Fruit fly (Drosophila melanogaster) whole organism, embryonic: ENCODE data around the gene Rpn1.
A peak's percentile ranks its signal among the peaks of the same experiment; 100 is the strongest.

ENCODE experiments used
- Adf1 ChIP-seq: fragments of 200-800 bp; sonication (Bioruptor generic); IDR thresholded peaks from 2 replicates; pipeline ENCODE4 v1.3.6; 2022; ENCODE audit warnings: missing biosample characterization, missing genetic modification characterization
- Blimp-1 ChIP-seq: fragments of 200-800 bp; sonication (Bioruptor generic); optimal IDR thresholded peaks from 3 replicates; lab custom pipeline; 2018; ENCODE audit warnings: missing biosample characterization, missing genetic modification characterization, mild to moderate bottlenecking, moderate library complexity, missing genetic modification reagents
- CG10274 ChIP-seq: fragments of 200-800 bp; sonication (Bioruptor generic); optimal IDR thresholded peaks from 3 replicates; lab custom pipeline; 2017; ENCODE audit warnings: missing biosample characterization, mild to moderate bottlenecking, missing genetic modification characterization
- CG10366 ChIP-seq: fragments of 200-800 bp; sonication (Bioruptor generic); IDR thresholded peaks from 2 replicates; pipeline ENCODE4 v1.3.6; 2022; ENCODE audit warnings: missing biosample characterization, missing genetic modification characterization
- CG10462 ChIP-seq: fragments of 200-800 bp; sonication (Bioruptor generic); optimal IDR thresholded peaks from 2 replicates; lab custom pipeline; 2016; ENCODE audit warnings: missing biosample characterization, missing genetic modification characterization
- CG10565 ChIP-seq: fragments of 200-800 bp; sonication (Bioruptor generic); optimal IDR thresholded peaks from 3 replicates; lab custom pipeline; 2016; ENCODE audit warnings: missing biosample characterization, mild to moderate bottlenecking, missing genetic modification characterization
- CG11085 ChIP-seq: fragments of 200-800 bp; sonication (Bioruptor generic); IDR thresholded peaks from 2 replicates; pipeline ENCODE4 v1.3.6; 2022; ENCODE audit warnings: missing biosample characterization, missing genetic modification characterization
- CG12219 ChIP-seq: fragments of 200-800 bp; sonication (Bioruptor generic); optimal IDR thresholded peaks from 3 replicates; lab custom pipeline; 2018; ENCODE audit warnings: missing biosample characterization, mild to moderate bottlenecking, missing genetic modification characterization
- CG12659 ChIP-seq: fragments of 200-800 bp; sonication (Bioruptor generic); optimal IDR thresholded peaks from 3 replicates; lab custom pipeline; 2017; ENCODE audit warnings: mild to moderate bottlenecking, missing biosample characterization, missing genetic modification reagents, missing genetic modification characterization
- CG13287 ChIP-seq: fragments of 200-800 bp; sonication (Bioruptor generic); IDR thresholded peaks from 2 replicates; pipeline ENCODE4 v1.3.6; 2022; ENCODE audit warnings: missing biosample characterization, missing genetic modification characterization; ENCODE audit not compliant: partially characterized antibody
- CG16813 ChIP-seq: fragments of 200-800 bp; sonication (Bioruptor generic); IDR thresholded peaks from 3 replicates; pipeline ENCODE4 v1.3.6; 2022; ENCODE audit warnings: missing biosample characterization, missing genetic modification characterization; ENCODE audit not compliant: partially characterized antibody
- CG31388 ChIP-seq: fragments of 200-800 bp; sonication (Bioruptor generic); optimal IDR thresholded peaks from 2 replicates; lab custom pipeline; 2016; ENCODE audit warnings: missing biosample characterization, missing genetic modification characterization
- CG3281 ChIP-seq: fragments of 200-800 bp; sonication (Bioruptor generic); optimal IDR thresholded peaks from 3 replicates; lab custom pipeline; 2017; ENCODE audit warnings: missing biosample characterization, mild to moderate bottlenecking, missing genetic modification characterization
- CG34376 ChIP-seq: fragments of 200-800 bp; sonication (Bioruptor generic); optimal IDR thresholded peaks from 2 replicates; lab custom pipeline; 2018; ENCODE audit warnings: missing biosample characterization, mild to moderate bottlenecking, missing genetic modification characterization
- CG4424 ChIP-seq: fragments of 200-800 bp; sonication (Bioruptor generic); optimal IDR thresholded peaks from 3 replicates; lab custom pipeline; 2016; ENCODE audit warnings: missing biosample characterization, missing genetic modification characterization
- CG4820 ChIP-seq: fragments of 200-800 bp; sonication (Bioruptor generic); optimal IDR thresholded peaks from 3 replicates; lab custom pipeline; 2016; ENCODE audit warnings: missing biosample characterization, missing genetic modification characterization
- CG6175 ChIP-seq: fragments of 200-800 bp; sonication (Bioruptor generic); IDR thresholded peaks from 3 replicates; pipeline ENCODE4 v1.3.6; 2022; ENCODE audit warnings: missing biosample characterization, missing genetic modification characterization
- CG6813 ChIP-seq: fragments of 200-800 bp; sonication (Bioruptor generic); optimal IDR thresholded peaks from 2 replicates; lab custom pipeline; 2017; ENCODE audit warnings: missing biosample characterization, missing genetic modification characterization, mild to moderate bottlenecking, moderate library complexity, missing genetic modification reagents
- CG7987 ChIP-seq: fragments of 200-800 bp; sonication (Bioruptor generic); optimal IDR thresholded peaks from 2 replicates; lab custom pipeline; 2018; ENCODE audit warnings: missing biosample characterization, mild to moderate bottlenecking, missing genetic modification characterization, moderate library complexity
- CG9797 ChIP-seq: fragments of 200-800 bp; sonication (Bioruptor generic); optimal IDR thresholded peaks from 3 replicates; lab custom pipeline; 2018; ENCODE audit warnings: missing biosample characterization, mild to moderate bottlenecking, missing genetic modification characterization
- CoRest ChIP-seq: fragments of 200-800 bp; sonication (Bioruptor generic); optimal IDR thresholded peaks from 3 replicates; lab custom pipeline; 2018; ENCODE audit warnings: missing biosample characterization, mild to moderate bottlenecking, missing genetic modification characterization, moderate library complexity
- D19A ChIP-seq: fragments of 200-800 bp; optimal IDR thresholded peaks from 3 replicates; lab custom pipeline; 2019; ENCODE audit warnings: missing biosample characterization, mild to moderate bottlenecking, missing genetic modification characterization, moderate library complexity
- D19B ChIP-seq: fragments of 200-800 bp; sonication (Bioruptor generic); optimal IDR thresholded peaks from 2 replicates; lab custom pipeline; 2017; ENCODE audit warnings: missing biosample characterization, mild to moderate bottlenecking, missing genetic modification characterization
- Dek ChIP-seq: fragments of 200-800 bp; sonication (Bioruptor generic); optimal IDR thresholded peaks from 3 replicates; lab custom pipeline; 2019; ENCODE audit warnings: missing biosample characterization, mild to moderate bottlenecking, missing genetic modification characterization, moderate library complexity
- Dll ChIP-seq: fragments of 200-800 bp; sonication (Bioruptor generic); IDR thresholded peaks from 4 replicates; pipeline ENCODE4 v1.3.6; 2022; ENCODE audit warnings: missing biosample characterization, missing genetic modification characterization; ENCODE audit not compliant: partially characterized antibody
- Dp ChIP-seq: fragments of 200-800 bp; sonication (Bioruptor generic); optimal IDR thresholded peaks from 2 replicates; lab custom pipeline; 2018; ENCODE audit warnings: missing biosample characterization, mild to moderate bottlenecking, missing genetic modification characterization, moderate library complexity
- Dref ChIP-seq: fragments of 200-800 bp; sonication (Bioruptor generic); IDR thresholded peaks from 2 replicates; pipeline ENCODE4 v1.3.6; 2022; ENCODE audit warnings: missing biosample characterization, missing genetic modification characterization
- E2f1 ChIP-seq: fragments of 200-800 bp; sonication (Bioruptor generic); IDR thresholded peaks from 2 replicates; pipeline ENCODE4 v1.3.6; 2022; ENCODE audit warnings: missing biosample characterization, missing genetic modification characterization
- E2f2 ChIP-seq: fragments of 200-800 bp; sonication (Bioruptor generic); IDR thresholded peaks from 2 replicates; pipeline ENCODE4 v1.3.6; 2022; ENCODE audit warnings: missing biosample characterization, missing genetic modification characterization
- H2.0 ChIP-seq: fragments of 200-800 bp; sonication (Bioruptor generic); IDR thresholded peaks from 2 replicates; pipeline ENCODE4 v1.3.6; 2022; ENCODE audit warnings: missing biosample characterization, missing genetic modification characterization
- HLH4C ChIP-seq: fragments of 200-800 bp; sonication (Bioruptor generic); IDR thresholded peaks from 3 replicates; pipeline ENCODE4 v1.3.6; 2022; ENCODE audit warnings: missing biosample characterization, missing genetic modification characterization; ENCODE audit not compliant: partially characterized antibody
- MBD-R2 ChIP-seq: fragments of 200-800 bp; sonication (Bioruptor generic); IDR thresholded peaks from 2 replicates; pipeline ENCODE4 v1.3.6; 2022; ENCODE audit warnings: missing biosample characterization, missing genetic modification characterization
- MESR4 ChIP-seq: fragments of 200-800 bp; sonication (Bioruptor generic); optimal IDR thresholded peaks from 2 replicates; lab custom pipeline; 2018; ENCODE audit warnings: missing biosample characterization, mild to moderate bottlenecking, missing genetic modification characterization, moderate library complexity
- Mad ChIP-seq: fragments of 200-800 bp; sonication (Bioruptor generic); optimal IDR thresholded peaks from 2 replicates; lab custom pipeline; 2016; ENCODE audit warnings: missing biosample characterization, missing genetic modification characterization
- Mrtf ChIP-seq: fragments of 200-800 bp; sonication (Bioruptor generic); IDR thresholded peaks from 3 replicates; pipeline ENCODE4 v1.3.6; 2022; ENCODE audit warnings: missing biosample characterization, missing genetic modification characterization
- Sox102F ChIP-seq: fragments of 200-800 bp; sonication (Bioruptor generic); optimal IDR thresholded peaks from 2 replicates; lab custom pipeline; 2018; ENCODE audit warnings: missing biosample characterization, mild to moderate bottlenecking, missing genetic modification characterization, moderate library complexity
- ac ChIP-seq: fragments of 200-800 bp; sonication (Bioruptor generic); optimal IDR thresholded peaks from 3 replicates; lab custom pipeline; 2017; ENCODE audit warnings: missing biosample characterization, mild to moderate bottlenecking, missing genetic modification characterization
- ap ChIP-seq: fragments of 200-800 bp; sonication (Bioruptor generic); IDR thresholded peaks from 2 replicates; pipeline ENCODE4 v1.3.6; 2022; ENCODE audit warnings: missing biosample characterization, missing genetic modification characterization
- dmrt99B ChIP-seq: fragments of 200-800 bp; sonication (Bioruptor generic); optimal IDR thresholded peaks from 2 replicates; lab custom pipeline; 2018; ENCODE audit warnings: missing biosample characterization, mild to moderate bottlenecking, missing genetic modification characterization, moderate library complexity
- jing ChIP-seq: fragments of 200-800 bp; sonication (Bioruptor generic); optimal IDR thresholded peaks from 2 replicates; lab custom pipeline; 2018; ENCODE audit warnings: missing biosample characterization, mild to moderate bottlenecking, missing genetic modification characterization
- kah ChIP-seq: fragments of 200-800 bp; sonication (Bioruptor generic); optimal IDR thresholded peaks from 2 replicates; lab custom pipeline; 2018; ENCODE audit warnings: missing biosample characterization, mild to moderate bottlenecking, missing genetic modification characterization
- lola ChIP-seq, 3 experiments: fragments of >200 bp in 2 of 3; fragments of 200-800 bp in 1 of 3; sonication (Bioruptor generic) in 1 of 3; optimal IDR thresholded peaks; 2 replicates each; lab custom pipeline; 2017 to 2019; ENCODE audit warnings: missing biosample characterization in 3 of 3, missing genetic modification characterization in 3 of 3, mild to moderate bottlenecking in 1 of 3, moderate library complexity in 1 of 3
- nau ChIP-seq: fragments of 200-800 bp; sonication (Bioruptor generic); optimal IDR thresholded peaks from 3 replicates; lab custom pipeline; 2017; ENCODE audit warnings: missing biosample characterization, mild to moderate bottlenecking, missing genetic modification characterization, missing genetic modification reagents
- scrt ChIP-seq: fragments of 200-800 bp; sonication (Bioruptor generic); optimal IDR thresholded peaks from 2 replicates; lab custom pipeline; 2018; ENCODE audit warnings: missing biosample characterization, mild to moderate bottlenecking, missing genetic modification characterization, moderate library complexity
- sim ChIP-seq: fragments of 200-800 bp; sonication (Bioruptor generic); IDR thresholded peaks from 2 replicates; pipeline ENCODE4 v1.3.6; 2022; ENCODE audit warnings: missing biosample characterization, missing genetic modification characterization
- stwl ChIP-seq: fragments of 200-800 bp; sonication (Bioruptor generic); optimal IDR thresholded peaks from 3 replicates; lab custom pipeline; 2018; ENCODE audit warnings: missing biosample characterization, mild to moderate bottlenecking, missing genetic modification characterization, moderate library complexity
- tap ChIP-seq: fragments of 200-800 bp; optimal IDR thresholded peaks from 3 replicates; lab custom pipeline; 2019; ENCODE audit warnings: missing biosample characterization, mild to moderate bottlenecking, missing genetic modification characterization, moderate library complexity
- unc-4 ChIP-seq: fragments of 200-800 bp; sonication (Bioruptor generic); IDR thresholded peaks from 2 replicates; pipeline ENCODE4 v1.3.6; 2022; ENCODE audit warnings: missing biosample characterization, missing genetic modification characterization; ENCODE audit not compliant: partially characterized antibody
- unpg ChIP-seq: fragments of 200-800 bp; sonication (Bioruptor generic); optimal IDR thresholded peaks from 3 replicates; lab custom pipeline; 2018; ENCODE audit warnings: missing biosample characterization, mild to moderate bottlenecking, missing genetic modification characterization, moderate library complexity

The Rpn1 gene

dm6 chr3L:19913328-19913936, 1.4 kb upstream of the Rpn1 start, which contains the start of gene Mtr3 (continued):
- peak; percentile 58 for TF ChIP-seq CG13287 (GFP tag; lab: Robert Waterston, UW)
- TF ChIP-seq unc-4 (GFP tag; lab: Robert Waterston, UW), result peak; percentile 52
- TF ChIP-seq nau (GFP tag; lab: Kevin White, UChicago), result no peak
- no peak for TF ChIP-seq Adf1 (GFP tag; lab: Robert Waterston, UW)
- TF ChIP-seq CG7987 (GFP tag; lab: Kevin White, UChicago), result no peak
- TF ChIP-seq Blimp-1 (GFP tag; lab: Kevin White, UChicago), result no peak
- no peak for TF ChIP-seq Mad (GFP tag; lab: Kevin White, UChicago)
- TF ChIP-seq CG34376 (GFP tag; lab: Kevin White, UChicago), result no peak
- TF ChIP-seq CG12659 (GFP tag; lab: Kevin White, UChicago), result no peak
- TF ChIP-seq CoRest (tag; lab: Kevin White, UChicago), result no peak
- TF ChIP-seq CG16813, result no peak
- TF ChIP-seq CG10366 (GFP tag; lab: Robert Waterston, UW), result no peak
- TF ChIP-seq CG4820 (GFP tag; lab: Kevin White, UChicago), result no peak
- TF ChIP-seq CG6175 (GFP tag; lab: Robert Waterston, UW), result no peak
- no peak for TF ChIP-seq Mrtf (GFP tag; lab: Robert Waterston, UW)
- TF ChIP-seq jing (GFP tag; lab: Kevin White, UChicago), result no peak
- no peak for TF ChIP-seq E2f1 (GFP tag; lab: Robert Waterston, UW)
- no peak for TF ChIP-seq CG10274 (GFP tag; lab: Kevin White, UChicago)
- TF ChIP-seq CG4424 (GFP tag; lab: Kevin White, UChicago), result no peak
- no peak for TF ChIP-seq ac
- TF ChIP-seq MBD-R2 (GFP tag; lab: Robert Waterston, UW), result peak; percentile 29; the same call in 1 of the 2 replicates
- TF ChIP-seq Dref, result peak; percentile 58
- no peak for TF ChIP-seq tap (tag; lab: Kevin White, UChicago)
- no peak for TF ChIP-seq dmrt99B
- TF ChIP-seq CG10462 (GFP tag; lab: Kevin White, UChicago), result no peak
- TF ChIP-seq kah (GFP tag; lab: Kevin White, UChicago), result peak; percentile 92
- no peak for TF ChIP-seq CG31388 (GFP tag; lab: Kevin White, UChicago)
- no peak for TF ChIP-seq CG11085 (GFP tag; lab: Robert Waterston, UW)
- no peak for TF ChIP-seq lola (GFP tag; optimal IDR thresholded peaks at IDR 0.05; lab: Kevin White, UChicago)
- TF ChIP-seq CG3281 (GFP tag; lab: Kevin White, UChicago), result no peak
- no peak for TF ChIP-seq D19A (tag; lab: Kevin White, UChicago)
- peak; percentile 62 for TF ChIP-seq MESR4 (GFP tag; lab: Kevin White, UChicago)
- peak; percentile 2 for TF ChIP-seq stwl
- TF ChIP-seq Dek (tag; lab: Kevin White, UChicago), result no peak
- TF ChIP-seq Dp, result peak; percentile 79
- no peak for TF ChIP-seq CG6813 (GFP tag; lab: Kevin White, UChicago)
- TF ChIP-seq HLH4C (GFP tag; lab: Robert Waterston, UW), result no peak
- TF ChIP-seq CG9797 (GFP tag; lab: Kevin White, UChicago), result peak; percentile 6
- no peak for TF ChIP-seq CG12219
- TF ChIP-seq ap (GFP tag; lab: Robert Waterston, UW), result no peak
- TF ChIP-seq unpg (GFP tag; lab: Kevin White, UChicago), result no peak
- TF ChIP-seq Dll (GFP tag; lab: Robert Waterston, UW), result peak; percentile 58; the same call in 2 of the 4 replicates
- TF ChIP-seq scrt (GFP tag; lab: Kevin White, UChicago), result no peak
- no peak for TF ChIP-seq D19B
- no peak for TF ChIP-seq sim (GFP tag; lab: Robert Waterston, UW)
- TF ChIP-seq E2f2 (GFP tag; lab: Robert Waterston, UW), result peak; percentile 80
- no peak for TF ChIP-seq H2.0 (GFP tag; lab: Robert Waterston, UW)
- no peak for TF ChIP-seq Sox102F
- no peak for TF ChIP-seq CG10565 (GFP tag; lab: Kevin White, UChicago)
